Worm (Caenorhabditis elegans) whole organism, midembryonic: ENCODE results near the gene Y54G2A.44.

ENCODE experiments used
- T22C8.4 ChIP-seq: fragments of 200-800 bp; sonication (Bioruptor generic); IDR thresholded peaks from 2 replicates; pipeline ENCODE4 v1.3.6; 2022; ENCODE audit warnings: missing genetic modification characterization, missing compliant biosample characterization
- cog-1 ChIP-seq: sonication (generic microtip); optimal IDR thresholded peaks from 2 replicates; lab custom pipeline; 2016; ENCODE audit warnings: missing genetic modification characterization, missing compliant biosample characterization
- flt-1 ChIP-seq: fragments of 200-800 bp; sonication (Bioruptor generic); IDR thresholded peaks from 2 replicates; pipeline ENCODE4 v1.3.6; 2022; ENCODE audit warnings: missing genetic modification characterization, missing compliant biosample characterization
- klf-2 ChIP-seq: fragments of 200-800 bp; sonication (Bioruptor generic); conservative IDR thresholded peaks from 2 replicates; pipeline ENCODE4 v1.3.6; 2022; ENCODE audit warnings: missing genetic modification reagents, missing genetic modification characterization, missing compliant biosample characterization
- med-1 ChIP-seq: sonication (generic microtip); optimal IDR thresholded peaks from 2 replicates; lab custom pipeline; 2017; ENCODE audit warnings: missing genetic modification characterization, mild to moderate bottlenecking, missing compliant biosample characterization, antibody characterized with exemption, missing genetic modification reagents; ENCODE audit not compliant: insufficient read depth
- ref-1 ChIP-seq: fragments of 200-800 bp; sonication (Bioruptor generic); conservative IDR thresholded peaks from 2 replicates; pipeline ENCODE4 v1.3.6; 2022; ENCODE audit warnings: missing genetic modification reagents, missing genetic modification characterization, missing compliant biosample characterization
- tab-1 ChIP-seq: fragments of 200-800 bp; sonication (Bioruptor generic); IDR thresholded peaks from 2 replicates; pipeline ENCODE4 v1.3.6; 2022; ENCODE audit warnings: missing genetic modification characterization, missing compliant biosample characterization
- ztf-23 ChIP-seq: fragments of 200-800 bp; sonication (Bioruptor generic); IDR thresholded peaks from 2 replicates; pipeline ENCODE4 v1.3.6; 2022; ENCODE audit warnings: missing genetic modification reagents, missing genetic modification characterization, missing compliant biosample characterization
- ztf-29 ChIP-seq: fragments of 200-800 bp; sonication (Bioruptor generic); IDR thresholded peaks from 2 replicates; pipeline ENCODE4 v1.3.6; 2022; ENCODE audit warnings: missing genetic modification reagents, missing genetic modification characterization, missing compliant biosample characterization

- TF ChIP-seq ztf-23 (GFP tag; lab: Robert Waterston, UW): no peak
- TF ChIP-seq flt-1 (GFP tag; lab: Robert Waterston, UW): no peak
- TF ChIP-seq cog-1 (tag; lab: Kevin White, UChicago): no peak
- TF ChIP-seq T22C8.4: no peak
- no peak for TF ChIP-seq ztf-29 (GFP tag; lab: Robert Waterston, UW)
- no peak for TF ChIP-seq tab-1 (GFP tag; lab: Robert Waterston, UW)
- TF ChIP-seq ref-1: no peak
- TF ChIP-seq klf-2 (GFP tag; lab: Robert Waterston, UW): no peak
- TF ChIP-seq med-1 (GFP tag; lab: Kevin White, UChicago): no peak
Observed at ce11 chrIV:2772209-2772851, 29.3 kb upstream of the Y54G2A.44 start.
